Worm (Caenorhabditis elegans) whole organism, L4 larva: ENCODE data around the gene nmy-3.
"Not testable (repeated sequence)": the region's sequence is repeated elsewhere in the genome, so short reads cannot be mapped to it uniquely, and the experiment has no call there.

Source experiments
- F26F4.8 ChIP-seq: fragments of 200-800 bp; sonication (Bioruptor generic); conservative IDR thresholded peaks from 2 replicates; pipeline ENCODE4 v1.3.6; 2022; ENCODE audit warnings: missing genetic modification characterization, missing compliant biosample characterization
- Y5F2A.4 ChIP-seq: fragments of 200-800 bp; sonication (Bioruptor generic); optimal IDR thresholded peaks from 2 replicates; lab custom pipeline; 2018; ENCODE audit warnings: mild to moderate bottlenecking, missing genetic modification characterization, missing compliant biosample characterization
- Y75B8A.6 ChIP-seq: fragments of 200-800 bp; sonication (Bioruptor generic); IDR thresholded peaks from 2 replicates; pipeline ENCODE4 v1.3.6; 2022; ENCODE audit warnings: missing genetic modification reagents, missing genetic modification characterization, missing compliant biosample characterization
- ZK337.2 ChIP-seq: fragments of 200-800 bp; sonication (Bioruptor generic); IDR thresholded peaks from 2 replicates; pipeline ENCODE4 v1.3.6; 2022; ENCODE audit warnings: missing genetic modification reagents, missing genetic modification characterization, missing compliant biosample characterization
- ZK546.5 ChIP-seq, 2 experiments: sonication (generic microtip); optimal IDR thresholded peaks; 2 replicates each; lab custom pipeline; 2017; ENCODE audit warnings: missing biosample characterization in 2 of 2, missing genetic modification characterization in 2 of 2
- aly-2 ChIP-seq: sonication (generic microtip); optimal IDR thresholded peaks from 2 replicates; lab custom pipeline; 2018; ENCODE audit warnings: missing biosample characterization, missing genetic modification characterization
- ama-1 ChIP-seq: fragments of 150-350 bp; optimal IDR thresholded peaks from 2 replicates; lab custom pipeline; 2014; ENCODE audit warnings: inconsistent platforms, mixed read lengths
- ceh-32 ChIP-seq: sonication (generic microtip); optimal IDR thresholded peaks from 2 replicates; lab custom pipeline; 2016; ENCODE audit warnings: mild to moderate bottlenecking, missing genetic modification characterization, missing compliant biosample characterization; ENCODE audit not compliant: poor library complexity
- ceh-44 ChIP-seq: fragments of 200-800 bp; sonication (Bioruptor generic); IDR thresholded peaks from 2 replicates; pipeline ENCODE4 v1.3.6; 2022; ENCODE audit warnings: missing genetic modification reagents, missing genetic modification characterization, missing compliant biosample characterization
- daf-12 ChIP-seq: fragments of 150-350 bp; optimal IDR thresholded peaks from 2 replicates; lab custom pipeline; 2014; ENCODE audit warnings: missing biosample characterization, missing genetic modification reagents, missing genetic modification characterization
- daf-16 ChIP-seq, 3 experiments: sonication (generic microtip); optimal IDR thresholded peaks; 2 replicates each; lab custom pipeline; 2016 to 2017; ENCODE audit warnings: missing genetic modification characterization in 3 of 3, missing genetic modification reagents in 3 of 3, mild to moderate bottlenecking in 2 of 3, missing compliant biosample characterization in 2 of 3, missing biosample characterization in 1 of 3, moderate library complexity in 1 of 3
- egl-27 ChIP-seq: sonication (generic microtip); optimal IDR thresholded peaks from 3 replicates; lab custom pipeline; 2017; ENCODE audit warnings: missing biosample characterization, missing genetic modification reagents, missing genetic modification characterization
- fkh-10 ChIP-seq: fragments of 150-350 bp; optimal IDR thresholded peaks from 2 replicates; lab custom pipeline; 2014; ENCODE audit warnings: missing biosample characterization, missing genetic modification reagents, missing genetic modification characterization
- fos-1 ChIP-seq: fragments of 150-350 bp; optimal IDR thresholded peaks from 2 replicates; lab custom pipeline; 2014; ENCODE audit warnings: missing biosample characterization, missing genetic modification characterization
- hlh-30 ChIP-seq: sonication (generic microtip); optimal IDR thresholded peaks from 2 replicates; lab custom pipeline; 2017; ENCODE audit warnings: antibody characterized with exemption, mild to moderate bottlenecking, missing genetic modification characterization, missing compliant biosample characterization; ENCODE audit not compliant: insufficient read depth
- hmg-1.1 ChIP-seq: fragments of 200-800 bp; sonication (Bioruptor generic); IDR thresholded peaks from 2 replicates; pipeline ENCODE4 v1.3.6; 2022; ENCODE audit warnings: missing genetic modification reagents, missing genetic modification characterization, missing compliant biosample characterization
- lim-7 ChIP-seq: fragments of 200-800 bp; sonication (Bioruptor generic); IDR thresholded peaks from 2 replicates; pipeline ENCODE4 v1.3.6; 2022; ENCODE audit warnings: missing genetic modification characterization, missing compliant biosample characterization
- lin-15B ChIP-seq: fragments of 150-350 bp; sonication (generic microtip); optimal IDR thresholded peaks from 3 replicates; lab custom pipeline; 2014; ENCODE audit warnings: missing biosample characterization, missing genetic modification characterization
- lin-29 ChIP-seq: fragments of 200-800 bp; sonication (Bioruptor generic); IDR thresholded peaks from 2 replicates; pipeline ENCODE4 v1.3.6; 2022; ENCODE audit warnings: missing genetic modification reagents, missing genetic modification characterization, missing compliant biosample characterization
- lir-3 ChIP-seq: sonication (generic microtip); optimal IDR thresholded peaks from 2 replicates; lab custom pipeline; 2016; ENCODE audit warnings: mild to moderate bottlenecking, missing genetic modification characterization, missing compliant biosample characterization
- madf-9 ChIP-seq: fragments of 200-800 bp; sonication (Bioruptor generic); conservative IDR thresholded peaks from 2 replicates; pipeline ENCODE4 v1.3.6; 2022; ENCODE audit warnings: missing genetic modification reagents, missing genetic modification characterization, missing compliant biosample characterization
- mdt-29 ChIP-seq: fragments of 200-800 bp; sonication (Bioruptor generic); IDR thresholded peaks from 2 replicates; pipeline ENCODE4 v1.3.6; 2022; ENCODE audit warnings: missing genetic modification reagents, missing genetic modification characterization, missing compliant biosample characterization
- mes-2 ChIP-seq: sonication (generic microtip); optimal IDR thresholded peaks from 2 replicates; lab custom pipeline; 2016; ENCODE audit warnings: missing genotype, mild to moderate bottlenecking, missing genetic modification characterization, missing compliant biosample characterization; ENCODE audit not compliant: poor library complexity, severe bottlenecking
- nhr-10 ChIP-seq: fragments of 150-350 bp; optimal IDR thresholded peaks from 2 replicates; lab custom pipeline; 2014; ENCODE audit warnings: missing biosample characterization, missing genetic modification characterization
- nhr-111 ChIP-seq: fragments of 200-800 bp; sonication (Bioruptor generic); optimal IDR thresholded peaks from 2 replicates; lab custom pipeline; 2018; ENCODE audit warnings: mild to moderate bottlenecking, missing genetic modification characterization, missing compliant biosample characterization
- nhr-25 ChIP-seq: sonication (generic microtip); optimal IDR thresholded peaks from 2 replicates; lab custom pipeline; 2017; ENCODE audit warnings: missing genetic modification characterization, mild to moderate bottlenecking, missing compliant biosample characterization, antibody characterized with exemption, moderate library complexity, borderline replicate concordance; ENCODE audit not compliant: insufficient read depth
- nhr-48 ChIP-seq: sonication (generic microtip); optimal IDR thresholded peaks from 2 replicates; lab custom pipeline; 2016; ENCODE audit warnings: mild to moderate bottlenecking, missing genetic modification characterization, missing compliant biosample characterization
- nhr-6 ChIP-seq: fragments of 150-350 bp; optimal IDR thresholded peaks from 2 replicates; lab custom pipeline; 2014; ENCODE audit warnings: missing biosample characterization, missing genetic modification characterization
- nhr-76 ChIP-seq: fragments of 150-350 bp; optimal IDR thresholded peaks from 2 replicates; lab custom pipeline; 2014; ENCODE audit warnings: missing biosample characterization, missing genetic modification characterization
- pqm-1 ChIP-seq: sonication (generic microtip); optimal IDR thresholded peaks from 2 replicates; lab custom pipeline; 2017; ENCODE audit warnings: missing biosample characterization, missing genetic modification characterization
- sdz-12 ChIP-seq: fragments of 200-800 bp; sonication (Bioruptor generic); optimal IDR thresholded peaks from 2 replicates; lab custom pipeline; 2018; ENCODE audit warnings: mild to moderate bottlenecking, missing genetic modification characterization, missing compliant biosample characterization
- snpc-4 ChIP-seq: fragments of 150-350 bp; optimal IDR thresholded peaks from 2 replicates; lab custom pipeline; 2014; ENCODE audit warnings: missing biosample characterization, missing genetic modification characterization
- spr-1 ChIP-seq: sonication (generic microtip); optimal IDR thresholded peaks from 2 replicates; lab custom pipeline; 2016; ENCODE audit warnings: mild to moderate bottlenecking, missing genetic modification characterization, missing compliant biosample characterization
- spr-3 ChIP-seq: fragments of 200-800 bp; sonication (Bioruptor generic); optimal IDR thresholded peaks from 2 replicates; lab custom pipeline; 2018; ENCODE audit warnings: mild to moderate bottlenecking, missing genetic modification characterization, missing compliant biosample characterization
- tra-1 ChIP-seq: fragments of 200-800 bp; sonication (Bioruptor generic); IDR thresholded peaks from 2 replicates; pipeline ENCODE4 v1.3.6; 2022; ENCODE audit warnings: missing genetic modification reagents, missing genetic modification characterization, missing compliant biosample characterization
- unc-39 ChIP-seq: sonication (generic microtip); optimal IDR thresholded peaks from 2 replicates; lab custom pipeline; 2017; ENCODE audit warnings: missing biosample characterization, missing genetic modification characterization
- zip-11 ChIP-seq: fragments of 200-800 bp; sonication (Bioruptor generic); IDR thresholded peaks from 2 replicates; pipeline ENCODE4 v1.3.6; 2022; ENCODE audit warnings: missing genetic modification characterization, missing compliant biosample characterization
- ztf-11 ChIP-seq: fragments of 150-350 bp; optimal IDR thresholded peaks from 2 replicates; lab custom pipeline; 2014; ENCODE audit warnings: missing biosample characterization, missing genetic modification characterization

nmy-3 gene

DNA sequence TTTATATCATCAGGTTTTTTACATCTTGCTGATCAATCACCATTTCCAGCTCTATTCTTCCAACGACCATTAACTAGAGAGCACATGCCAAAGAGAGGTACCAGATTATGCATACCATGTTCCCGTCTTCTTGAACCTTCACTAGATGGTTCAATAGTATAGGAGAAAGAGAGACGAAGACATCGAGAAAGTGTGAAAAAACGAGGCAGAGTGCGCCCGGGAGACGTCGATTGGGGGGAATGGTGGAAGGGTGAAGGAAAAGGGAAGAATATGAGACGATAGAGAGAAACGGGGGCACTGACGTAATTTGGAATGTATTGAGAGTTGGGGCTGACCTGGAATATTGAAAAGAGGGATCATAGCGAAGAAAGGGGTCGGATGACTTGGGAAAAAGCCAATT, 6.7 kb upstream of the nmy-3 start (continued):
- no peak for TF ChIP-seq nhr-25 (tag; lab: Kevin White, UChicago)
- TF ChIP-seq hmg-1.1, result no peak
- no peak for TF ChIP-seq spr-1 (tag; lab: Kevin White, UChicago)

DNA sequence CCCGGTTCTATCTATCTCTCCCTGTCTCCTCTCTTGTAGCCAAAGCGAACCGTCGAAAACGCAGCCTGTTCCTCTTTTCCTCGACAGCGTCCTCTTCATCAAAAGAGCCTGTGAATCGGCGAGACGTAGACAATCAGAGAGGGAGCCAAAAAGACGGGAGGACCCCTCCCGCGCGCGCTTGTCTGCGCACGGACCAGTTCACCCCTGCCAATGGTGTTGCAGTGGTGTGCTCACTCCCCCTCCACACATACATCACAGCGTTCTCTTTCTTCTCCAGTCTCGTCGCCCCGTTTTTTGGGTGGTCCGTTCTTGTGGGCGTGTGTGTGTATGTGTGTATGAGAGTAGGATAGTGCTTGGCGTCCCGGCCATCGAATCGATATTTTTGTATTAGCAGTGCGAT, 5.4 kb upstream of the nmy-3 start:
- TF ChIP-seq nhr-6 (tag; lab: Kevin White, UChicago), result no peak
- no peak for TF ChIP-seq hlh-30 (tag; lab: Kevin White, UChicago)
- TF ChIP-seq lim-7 (GFP tag; lab: Robert Waterston, UW), result no peak
- no peak for TF ChIP-seq Y75B8A.6 (GFP tag; lab: Robert Waterston, UW)
- TF ChIP-seq madf-9 (GFP tag; lab: Robert Waterston, UW), result no peak
- TF ChIP-seq ZK337.2 (GFP tag; lab: Robert Waterston, UW), result no peak
- no peak for TF ChIP-seq nhr-10 (tag; lab: Kevin White, UChicago)
- no peak for TF ChIP-seq lir-3 (tag; lab: Kevin White, UChicago)
- TF ChIP-seq spr-3 (GFP tag; lab: Kevin White, UChicago), result no peak
- no peak for TF ChIP-seq fkh-10
- TF ChIP-seq fos-1, result no peak

DNA sequence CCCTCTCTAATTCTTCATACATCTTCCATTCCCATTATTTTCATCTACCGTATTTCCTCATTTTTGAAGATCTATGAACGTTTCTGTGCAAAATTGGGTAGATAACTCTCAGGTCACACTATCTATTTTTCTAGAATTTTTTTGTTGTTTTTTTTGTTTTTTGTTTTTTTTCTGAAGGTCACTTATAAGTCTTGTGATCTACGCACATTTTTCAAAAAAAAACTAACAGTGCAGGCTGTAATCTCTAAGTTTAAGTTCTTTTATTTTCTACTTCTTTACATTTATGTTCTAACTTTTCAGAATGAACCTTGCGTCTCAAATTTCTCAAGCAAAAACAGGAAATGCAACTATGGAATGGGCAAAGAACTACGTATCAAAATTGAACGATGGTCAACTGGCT, 4.5 kb upstream of the nmy-3 start, which contains the start of gene flh-3:
flh-3 (plus strand) TSS at position 301 of the 400 bp plus-strand sequence.
- TF ChIP-seq daf-16 (GFP tag; optimal IDR thresholded peaks at IDR 0.05; lab: Kevin White, UChicago) (no peak), daf-16 (tag; optimal IDR thresholded peaks at IDR 0.05; lab: Kevin White, UChicago) (no peak), mdt-29 (GFP tag; lab: Robert Waterston, UW) (no peak), egl-27 (tag; lab: Kevin White, UChicago) (no peak), lin-15B (tag; lab: Kevin White, UChicago) (no peak), nhr-48 (tag; lab: Kevin White, UChicago) (no peak), nhr-111 (GFP tag; lab: Kevin White, UChicago) (no peak), fkh-10 (no peak), F26F4.8 (GFP tag; lab: Robert Waterston, UW) (no peak), sdz-12 (GFP tag; lab: Kevin White, UChicago) (no peak), ztf-11 (tag; lab: Kevin White, UChicago) (no peak), mes-2 (tag; lab: Kevin White, UChicago) (no peak)
- TF ChIP-seq, all 104 proteins: peak for 0

DNA sequence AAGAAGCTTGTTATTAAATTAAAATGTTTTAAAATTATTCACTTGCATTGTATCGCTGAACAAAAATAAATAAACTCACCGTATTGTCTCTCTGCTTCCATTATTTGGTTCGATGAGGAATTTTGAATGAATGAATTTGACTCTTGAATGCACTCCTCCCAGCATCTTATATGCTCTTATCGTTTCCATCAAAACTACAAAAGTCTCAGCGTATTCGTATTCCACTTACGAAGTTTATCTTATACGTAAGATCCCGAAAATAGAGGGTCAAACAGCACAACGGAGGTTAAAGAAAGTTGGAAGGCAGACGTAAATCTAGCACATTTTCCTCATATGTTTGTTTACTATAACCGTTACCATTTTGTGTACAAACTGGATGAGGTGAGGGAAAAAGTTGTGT, 12.0 kb downstream of the nmy-3 start, which contains the start of gene nhr-267:
nhr-267 (minus strand) TSS at position 101 of the 400 bp plus-strand sequence.
- not testable (repeated sequence) for TF ChIP-seq lir-3, daf-12, pqm-1 (tag; lab: Kevin White, UChicago)

DNA sequence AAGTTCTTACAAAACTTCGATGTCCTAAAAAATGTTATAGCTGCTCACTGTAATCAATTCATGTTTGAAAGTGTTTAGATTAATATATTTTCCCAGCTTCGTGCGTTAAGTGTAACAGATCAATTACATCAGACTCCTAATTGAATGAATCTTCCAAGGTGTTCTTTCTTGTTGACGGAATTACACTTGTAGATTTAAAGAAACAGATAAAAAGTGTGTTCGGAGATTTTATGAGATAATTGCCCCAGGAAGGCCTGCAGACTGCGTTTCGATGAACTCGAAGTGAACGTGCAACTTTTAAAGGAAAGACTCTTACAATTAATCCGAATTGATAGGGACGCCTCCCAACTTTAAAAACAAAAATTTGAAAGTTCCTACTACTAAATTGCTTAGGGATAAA, 15.4 kb downstream of the nmy-3 start:
- no peak for TF ChIP-seq daf-12 (tag; lab: Kevin White, UChicago)
- no peak for TF ChIP-seq zip-11 (GFP tag; lab: Robert Waterston, UW)
- TF ChIP-seq unc-39 (tag; lab: Kevin White, UChicago), result no peak
- TF ChIP-seq ceh-32 (tag; lab: Kevin White, UChicago), result no peak
- TF ChIP-seq fos-1, result no peak
- no peak for TF ChIP-seq ama-1 (lab: Kevin White, UChicago)
- no peak for TF ChIP-seq mes-2 (tag; lab: Kevin White, UChicago)
- no peak for TF ChIP-seq aly-2 (tag; lab: Kevin White, UChicago)
- no peak for TF ChIP-seq tra-1 (GFP tag; lab: Robert Waterston, UW)
- no peak for TF ChIP-seq Y5F2A.4
- TF ChIP-seq ZK546.5 (tag; optimal IDR thresholded peaks at IDR 0.05; lab: Kevin White, UChicago), result no peak
- no peak for TF ChIP-seq snpc-4
- no peak for TF ChIP-seq ZK337.2 (GFP tag; lab: Robert Waterston, UW)
- no peak for TF ChIP-seq ceh-44 (GFP tag; lab: Robert Waterston, UW)
- TF ChIP-seq spr-1 (tag; lab: Kevin White, UChicago), result no peak
- no peak for TF ChIP-seq lin-29 (GFP tag; lab: Robert Waterston, UW)
- TF ChIP-seq nhr-76 (tag; lab: Kevin White, UChicago), result no peak
